Worm (Caenorhabditis elegans): ENCODE measurements around the gene rnp-4.

ce11 chrIII:4444492-4444891, 38.4 kb downstream of the rnp-4 start:
- TF ChIP-seq lin-39 (tag; optimal IDR thresholded peaks at IDR 0.05): no peak
- TF ChIP-seq pqm-1 (tag; optimal IDR thresholded peaks at IDR 0.05): no peak
- no peak for TF ChIP-seq nfya-1 (tag; optimal IDR thresholded peaks at IDR 0.05; ENCODE audit: insufficient read depth)
- TF ChIP-seq pha-4 (tag; optimal IDR thresholded peaks at IDR 0.05): no peak
- TF ChIP-seq ama-1 (optimal IDR thresholded peaks at IDR 0.05): no peak
- TF ChIP-seq elt-3 (tag; optimal IDR thresholded peaks at IDR 0.05): no peak
- no peak for TF ChIP-seq nhr-28 (tag; optimal IDR thresholded peaks at IDR 0.05)
- TF ChIP-seq fkh-2 (tag; optimal IDR thresholded peaks at IDR 0.05): no peak
- TF ChIP-seq R02D3.7 (tag; optimal IDR thresholded peaks at IDR 0.05): no peak

Measured in whole organism, L3 larva.